Fruit fly (Drosophila melanogaster): Measurements from ENCODE around the gene CG8814.

- TF ChIP-seq brk (GFP tag; optimal IDR thresholded peaks at IDR 0.05) (no peak), h (GFP tag; optimal IDR thresholded peaks at IDR 0.05) (no peak), pan (optimal IDR thresholded peaks at IDR 0.05) (no peak), N (GFP tag; optimal IDR thresholded peaks at IDR 0.05) (no peak), OdsH (GFP tag; optimal IDR thresholded peaks at IDR 0.05) (no peak), br (GFP tag; optimal IDR thresholded peaks at IDR 0.05) (no peak), CrebA (GFP tag; optimal IDR thresholded peaks at IDR 0.05; ENCODE audit: borderline replicate concordance) (no peak), fru (GFP tag; optimal IDR thresholded peaks at IDR 0.05) (no peak), Mio (GFP tag; optimal IDR thresholded peaks at IDR 0.05) (no peak), HLH106 (tag; optimal IDR thresholded peaks at IDR 0.05) (no peak)
Observed at dm6 chr2L:2887760-2888600, 13.3 kb downstream of the CG8814 start.
